Worm (Caenorhabditis elegans): ENCODE data around the gene frpr-17.

The frpr-17 gene

DNA sequence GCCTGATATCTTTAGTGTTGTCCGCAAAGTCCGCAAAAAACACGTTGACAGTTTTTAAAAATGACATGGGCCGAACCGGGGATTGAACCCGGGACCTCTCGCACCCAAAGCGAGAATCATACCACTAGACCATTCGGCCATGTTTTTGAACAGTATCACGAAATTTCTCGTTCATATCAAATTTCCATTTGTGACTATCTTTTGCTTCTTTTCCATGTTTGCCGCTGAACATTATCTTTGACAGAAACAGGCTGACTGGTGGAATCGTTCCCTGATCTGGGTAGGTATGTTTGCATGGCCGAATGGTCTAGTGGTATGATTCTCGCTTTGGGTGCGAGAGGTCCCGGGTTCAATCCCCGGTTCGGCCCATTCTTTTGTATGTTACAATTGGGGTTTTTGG is 31.9 kb downstream of the frpr-17 start (continued):
- TF ChIP-seq die-1 (tag; optimal IDR thresholded peaks at IDR 0.05): peak; percentile 67
- 0 out of 2 replicates have a peak, but pooled peaks have one; percentile 12 for TF ChIP-seq egrh-3 (GFP tag; IDR thresholded peaks at IDR 0.05)
- peak; percentile 53 for TF ChIP-seq snpc-4 (GFP tag; optimal IDR thresholded peaks at IDR 0.05)
- TF ChIP-seq snpc-4 (tag; optimal IDR thresholded peaks at IDR 0.05): peak in 3 of 4 experiments; percentile 59 to 88 (median 76)
- TF ChIP-seq lsl-1 (GFP tag; optimal IDR thresholded peaks at IDR 0.05): peak; percentile 9

DNA sequence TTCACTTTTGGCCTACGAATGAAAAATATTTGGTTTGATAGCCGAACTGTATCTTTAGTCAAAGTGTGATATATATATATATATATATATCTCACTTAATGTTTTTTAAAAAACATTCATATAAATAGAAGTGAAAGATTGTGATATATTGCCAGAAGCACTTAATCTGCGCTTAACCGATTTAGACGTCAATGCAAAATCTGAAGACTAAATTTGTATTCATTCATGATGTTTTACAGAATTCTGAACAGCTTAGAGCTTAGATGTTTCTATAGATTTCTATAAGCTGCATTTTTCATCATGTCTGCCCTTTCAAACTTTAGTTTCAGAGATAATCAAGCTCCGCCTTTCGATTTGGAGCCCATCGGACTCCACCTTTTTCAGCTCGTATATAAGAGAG is 36.4 kb downstream of the frpr-17 start, which contains the start of gene F23D12.3:
Gene F23D12.3 (plus strand): TSS at position 301 of the 400 bp plus-strand sequence.
- TF ChIP-seq aptf-3 (GFP tag; IDR thresholded peaks at IDR 0.05): no peak
- TF ChIP-seq nhr-90 (tag; optimal IDR thresholded peaks at IDR 0.05): no peak
- no peak for TF ChIP-seq D2030.7 (GFP tag; IDR thresholded peaks at IDR 0.05)
- TF ChIP-seq ama-1 (optimal IDR thresholded peaks at IDR 0.05): no peak
- TF ChIP-seq ama-1 (GFP tag; optimal IDR thresholded peaks at IDR 0.05): no peak
- TF ChIP-seq F22D6.2 (tag; optimal IDR thresholded peaks at IDR 0.05): no peak
- TF ChIP-seq B0261.1 (tag; optimal IDR thresholded peaks at IDR 0.05): no peak
- no peak for TF ChIP-seq lsy-27 (tag; optimal IDR thresholded peaks at IDR 0.05; ENCODE audit: borderline replicate concordance, insufficient read depth)
- TF ChIP-seq Y53F4B.3 (GFP tag; IDR thresholded peaks at IDR 0.05): no peak
- TF ChIP-seq him-1 (tag; optimal IDR thresholded peaks at IDR 0.05): no peak
- no peak for TF ChIP-seq aptf-2 (GFP tag; conservative IDR thresholded peaks at IDR 0.05)
- no peak for TF ChIP-seq rcor-1 (GFP tag; IDR thresholded peaks at IDR 0.05)
- no peak for TF ChIP-seq F39B2.1 (GFP tag; IDR thresholded peaks at IDR 0.05)
- no peak for TF ChIP-seq mcd-1 (GFP tag; IDR thresholded peaks at IDR 0.05)
- TF ChIP-seq gei-17 (GFP tag; optimal IDR thresholded peaks at IDR 0.05): no peak
- TF ChIP-seq lin-26 (GFP tag; IDR thresholded peaks at IDR 0.05): no peak
- TF ChIP-seq hsf-1 (GFP tag; IDR thresholded peaks at IDR 0.05): no peak
- no peak for TF ChIP-seq nhr-27 (tag; optimal IDR thresholded peaks at IDR 0.05)
- no peak for TF ChIP-seq unc-130 (GFP tag; optimal IDR thresholded peaks at IDR 0.05)
- TF ChIP-seq lin-40 (tag; optimal IDR thresholded peaks at IDR 0.05): no peak
- TF ChIP-seq lag-1 (GFP tag; IDR thresholded peaks at IDR 0.05): no peak

DNA sequence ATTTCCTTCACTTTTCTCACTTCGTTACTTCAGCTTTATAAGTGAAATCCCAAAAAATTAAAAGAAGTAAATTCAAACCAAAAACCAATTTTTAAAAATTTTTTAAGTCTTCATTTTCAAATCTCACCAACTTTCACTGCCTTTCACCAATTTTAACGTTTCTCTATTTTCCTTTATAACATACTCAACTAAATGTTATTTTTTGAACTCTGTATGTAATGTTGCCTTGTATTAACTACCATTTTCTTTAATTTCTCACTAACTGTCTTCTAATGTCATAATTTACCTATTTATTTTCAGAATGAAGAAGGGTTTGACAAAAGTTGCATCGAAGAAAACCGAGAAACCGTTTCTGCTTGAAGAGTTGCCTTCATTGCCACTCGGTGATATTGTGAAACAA is 38.8 kb downstream of the frpr-17 start, which contains the start of gene F23D12.4:
Gene F23D12.4 (plus strand): TSS at position 301 of the 400 bp plus-strand sequence.
- TF ChIP-seq ztf-6 (GFP tag; IDR thresholded peaks at IDR 0.05) (no peak), K11D2.4 (GFP tag; IDR thresholded peaks at IDR 0.05) (no peak), Y67H2A.10 (GFP tag; conservative IDR thresholded peaks at IDR 0.05) (no peak), lin-35 (GFP tag; optimal IDR thresholded peaks at IDR 0.05) (no peak)

DNA sequence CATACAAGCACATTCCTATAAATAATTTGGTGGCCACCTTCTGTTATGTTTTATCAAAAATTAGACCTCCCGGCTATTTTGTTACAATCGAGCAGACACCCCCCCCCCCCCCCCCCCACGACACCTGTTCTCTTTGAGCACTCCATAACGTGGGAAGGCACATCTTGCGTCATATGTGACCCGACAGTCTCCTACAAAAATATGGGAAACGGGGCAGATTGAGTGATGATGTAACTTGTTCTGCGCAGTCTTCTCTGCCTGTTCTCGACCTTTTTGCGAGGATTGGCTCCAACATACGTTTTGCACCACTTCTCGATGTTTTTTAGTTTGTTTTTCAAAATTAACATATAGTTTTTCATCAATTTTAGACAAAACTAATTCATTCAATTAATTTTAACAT is 41.6 kb downstream of the frpr-17 start:
- TF ChIP-seq C06A6.2 (GFP tag; conservative IDR thresholded peaks at IDR 0.05) (no peak), tbp1 (GFP tag; optimal IDR thresholded peaks at IDR 0.05) (no peak), ztf-6 (GFP tag; IDR thresholded peaks at IDR 0.05) (no peak), lin-35 (GFP tag; optimal IDR thresholded peaks at IDR 0.05) (no peak), akir-1 (GFP tag; optimal IDR thresholded peaks at IDR 0.05) (no peak), F23B12.7 (tag; optimal IDR thresholded peaks at IDR 0.05; ENCODE audit: insufficient read depth) (no peak), lag-1 (GFP tag; IDR thresholded peaks at IDR 0.05) (no peak), madf-10 (tag; optimal IDR thresholded peaks at IDR 0.05) (no peak), chd-7 (tag; optimal IDR thresholded peaks at IDR 0.05) (no peak), die-1 (tag; optimal IDR thresholded peaks at IDR 0.05) (no peak)

Measured in whole organism, young adult.